Fruit fly (Drosophila melanogaster): ENCODE data around the gene Cmpk.

Cmpk gene

DNA sequence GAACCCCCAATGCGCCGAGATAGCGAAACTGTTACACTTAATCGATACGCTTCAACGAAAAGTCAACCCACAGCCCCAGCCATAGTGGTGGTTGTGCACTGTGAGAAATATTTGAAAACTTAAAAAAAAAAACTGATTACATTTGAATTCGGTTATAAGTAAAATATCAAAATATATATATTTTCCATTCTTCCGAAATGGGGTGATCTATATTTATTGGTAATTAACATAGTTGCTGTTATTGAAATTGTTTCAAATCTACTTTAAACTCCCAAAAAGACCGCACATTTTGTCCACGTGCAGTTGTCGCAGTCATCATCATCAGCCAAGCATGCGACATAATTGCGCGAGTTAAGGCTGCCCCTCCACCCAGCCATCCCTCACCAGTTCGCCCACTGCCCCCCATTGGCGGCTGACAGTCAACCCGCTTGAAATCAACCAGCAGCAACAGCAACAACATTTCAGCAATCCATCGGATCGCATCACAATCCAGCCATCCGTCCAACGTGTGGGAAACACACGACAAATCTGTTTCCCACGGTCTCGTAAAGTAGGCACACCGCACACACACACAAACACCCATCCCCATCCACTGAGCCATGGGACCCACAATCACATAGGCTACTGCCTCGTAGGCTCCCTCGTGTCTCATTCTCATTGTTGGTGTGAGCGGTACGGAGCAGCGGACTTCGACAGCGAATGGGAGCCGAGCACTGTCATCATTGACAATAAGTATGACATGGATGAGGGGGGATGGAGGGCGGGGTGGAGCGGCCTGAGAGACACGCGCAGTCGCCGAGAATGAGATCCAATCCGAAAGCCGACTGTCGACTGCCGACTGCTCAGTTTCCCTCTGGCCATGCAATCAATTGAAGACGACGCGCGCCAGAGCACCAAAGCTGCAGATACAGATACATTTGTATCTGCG, 34.7 kb downstream of the Cmpk start (continued):
- TF ChIP-seq CG11696 (GFP tag; IDR thresholded peaks at IDR 0.05): no peak
- TF ChIP-seq Deaf1 (tag; optimal IDR thresholded peaks at IDR 0.05): peak; percentile 99
- TF ChIP-seq Spps (tag; optimal IDR thresholded peaks at IDR 0.05): peak; percentile 59
- TF ChIP-seq lola (GFP tag; optimal IDR thresholded peaks at IDR 0.05): peak in 1 of 3 experiments; percentile 70
- peak; percentile 43 for TF ChIP-seq odd (GFP tag; optimal IDR thresholded peaks at IDR 0.05)
- peak; percentile 63 for TF ChIP-seq CG14710 (tag; optimal IDR thresholded peaks at IDR 0.05)
- peak; percentile 62 for TF ChIP-seq grau (tag; optimal IDR thresholded peaks at IDR 0.05)
- peak; percentile 83 for TF ChIP-seq CG12391 (tag; optimal IDR thresholded peaks at IDR 0.05)
- peak in 1 of 2 experiments; percentile 5 for TF ChIP-seq Eip74EF (GFP tag; optimal IDR thresholded peaks at IDR 0.05)
- peak; percentile 76 for TF ChIP-seq CG8388 (GFP tag; optimal IDR thresholded peaks at IDR 0.05)
- TF ChIP-seq gsb-n (tag; optimal IDR thresholded peaks at IDR 0.05): peak; percentile 58
- no peak for TF ChIP-seq mam (GFP tag; optimal IDR thresholded peaks at IDR 0.05)
- peak; percentile 11 for TF ChIP-seq CG33557 (GFP tag; optimal IDR thresholded peaks at IDR 0.05)
- TF ChIP-seq CG12769 (tag; optimal IDR thresholded peaks at IDR 0.05): peak; percentile 96
- no peak for TF ChIP-seq klu (GFP tag; IDR thresholded peaks at IDR 0.05)
- TF ChIP-seq Pdp1 (GFP tag; optimal IDR thresholded peaks at IDR 0.05): peak in 1 of 2 experiments; percentile 0
- 0 out of 2 replicates have a peak, but pooled peaks have one; percentile 33 for TF ChIP-seq ap (GFP tag; IDR thresholded peaks at IDR 0.05)
- no peak for TF ChIP-seq pnt (GFP tag; optimal IDR thresholded peaks at IDR 0.05)
- TF ChIP-seq CG32767 (GFP tag; IDR thresholded peaks at IDR 0.05): no peak
- TF ChIP-seq MTF-1 (GFP tag; optimal IDR thresholded peaks at IDR 0.05; ENCODE audit: borderline replicate concordance): peak; percentile 46
- TF ChIP-seq CG12744 (GFP tag; optimal IDR thresholded peaks at IDR 0.05): no peak
- TF ChIP-seq phol (tag; optimal IDR thresholded peaks at IDR 0.05): peak; percentile 82
- TF ChIP-seq CG14050 (GFP tag; IDR thresholded peaks at IDR 0.05): peak; percentile 39; the same call in 2 of the 3 replicates
- TF ChIP-seq row (GFP tag; IDR thresholded peaks at IDR 0.05): peak; percentile 66
- TF ChIP-seq CG7271 (tag; optimal IDR thresholded peaks at IDR 0.05): no peak
- TF ChIP-seq CG14441 (GFP tag; IDR thresholded peaks at IDR 0.05): peak; percentile 64
- peak; percentile 54 to 73 for TF ChIP-seq Trl (optimal IDR thresholded peaks at IDR 0.05)
- no peak for TF ChIP-seq Trl (GFP tag; optimal IDR thresholded peaks at IDR 0.05)
- peak; percentile 29; the same call in 1 of the 2 replicates for TF ChIP-seq al (GFP tag; IDR thresholded peaks at IDR 0.05)
- peak; percentile 10 for TF ChIP-seq nom (GFP tag; optimal IDR thresholded peaks at IDR 0.05)
- TF ChIP-seq CG7556 (GFP tag; optimal IDR thresholded peaks at IDR 0.05): peak; percentile 70
- TF ChIP-seq CG13424 (tag; optimal IDR thresholded peaks at IDR 0.05): peak; percentile 72

DNA sequence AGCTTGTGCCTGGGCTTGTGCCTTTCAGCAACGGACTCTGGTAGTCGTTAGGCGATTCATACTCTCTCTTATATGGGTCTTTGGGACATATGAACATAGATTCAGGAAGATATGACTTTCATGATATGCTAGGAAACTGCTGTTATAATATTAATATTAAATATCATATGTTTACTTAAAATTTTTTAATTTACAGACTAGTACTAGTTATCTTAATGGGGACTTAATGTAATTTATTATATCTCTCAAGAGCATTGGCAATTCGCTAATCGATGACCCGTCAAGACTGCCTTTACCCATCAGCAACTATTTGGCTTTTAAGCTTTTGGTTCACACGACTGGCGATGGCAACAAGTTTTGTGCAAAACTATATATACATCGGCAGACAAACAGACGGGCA, 36.0 kb downstream of the Cmpk start:
- TF ChIP-seq Drgx (GFP tag; IDR thresholded peaks at IDR 0.05) (peak; percentile 90), D19A (tag; optimal IDR thresholded peaks at IDR 0.05) (peak; percentile 26), Adf1 (GFP tag; IDR thresholded peaks at IDR 0.05) (no peak), CG4854 (GFP tag; optimal IDR thresholded peaks at IDR 0.05) (no peak)

Data from whole organism, embryonic.